Worm (Caenorhabditis elegans): ENCODE measurements around the gene pgap-2.

DNA sequence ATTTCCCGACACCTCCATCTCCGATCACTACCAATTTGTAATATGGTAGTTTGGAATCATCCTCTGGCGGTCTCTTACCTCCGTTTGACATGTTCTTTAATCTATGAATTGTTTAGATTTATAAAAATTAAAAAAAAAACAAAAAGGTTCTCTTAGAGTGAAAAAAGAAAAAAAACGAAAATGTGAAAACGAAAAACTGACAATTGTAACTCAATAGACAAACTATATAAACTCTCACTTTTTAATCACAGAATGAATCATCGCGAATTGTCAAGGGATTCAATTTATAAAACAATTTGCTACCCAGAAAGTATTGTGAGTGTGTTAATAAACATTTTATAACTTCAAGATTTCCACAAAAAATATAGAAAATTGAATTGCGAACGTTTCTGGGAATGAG, 34.7 kb downstream of the pgap-2 start, which contains the start of gene ras-2:
- TF ChIP-seq ztf-23 (GFP tag; IDR thresholded peaks at IDR 0.05) = no peak
- TF ChIP-seq T22C8.4 (GFP tag; IDR thresholded peaks at IDR 0.05) = no peak
- TF ChIP-seq tab-1 (GFP tag; IDR thresholded peaks at IDR 0.05) = no peak
- TF ChIP-seq med-1 (GFP tag; optimal IDR thresholded peaks at IDR 0.05; ENCODE audit: insufficient read depth) = no peak
- TF ChIP-seq ztf-29 (GFP tag; IDR thresholded peaks at IDR 0.05) = no peak
- no peak for TF ChIP-seq cog-1 (tag; optimal IDR thresholded peaks at IDR 0.05)
- TF ChIP-seq ref-1 (GFP tag; conservative IDR thresholded peaks at IDR 0.05) = no peak
- TF ChIP-seq flt-1 (GFP tag; IDR thresholded peaks at IDR 0.05) = no peak
- TF ChIP-seq klf-2 (GFP tag; conservative IDR thresholded peaks at IDR 0.05) = no peak
